Fruit fly (Drosophila melanogaster): ENCODE data around the gene CG31913.

DNA sequence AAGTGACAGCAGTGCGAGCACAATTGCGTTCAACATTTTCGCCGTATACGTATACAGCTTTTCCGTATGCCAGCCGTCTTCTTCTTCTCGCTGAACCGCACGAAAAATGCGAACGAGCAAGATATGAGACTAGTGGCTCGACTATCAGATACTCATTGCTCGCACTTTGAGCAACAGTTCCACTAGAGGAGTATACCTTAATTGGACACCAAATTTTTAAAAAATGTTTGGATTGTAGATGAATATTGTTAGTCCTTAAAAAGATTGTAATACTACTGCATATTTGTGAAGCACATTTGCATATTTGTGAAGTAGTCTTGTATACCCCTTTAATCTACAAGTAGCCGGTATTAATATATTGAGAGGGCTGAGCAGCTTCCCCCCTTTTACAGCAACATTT lies 5.7 kb upstream of the CG31913 start:
- no peak for TF ChIP-seq CG7372 (GFP tag; IDR thresholded peaks at IDR 0.05)
- TF ChIP-seq fd96Cb (tag; optimal IDR thresholded peaks at IDR 0.05): no peak
- no peak for TF ChIP-seq Dad (GFP tag; optimal IDR thresholded peaks at IDR 0.05)
- no peak for TF ChIP-seq Fer2 (tag; optimal IDR thresholded peaks at IDR 0.05)
- no peak for TF ChIP-seq Mad (GFP tag; optimal IDR thresholded peaks at IDR 0.05)
- TF ChIP-seq CG2129 (GFP tag; IDR thresholded peaks at IDR 0.05; ENCODE audit: partially characterized antibody): no peak
- no peak for TF ChIP-seq sima (GFP tag; optimal IDR thresholded peaks at IDR 0.05)
- TF ChIP-seq sd (tag; optimal IDR thresholded peaks at IDR 0.05): no peak
- TF ChIP-seq CG14667 (GFP tag; IDR thresholded peaks at IDR 0.05): no peak
- TF ChIP-seq Hr3 (GFP tag; optimal IDR thresholded peaks at IDR 0.05): no peak
- no peak for TF ChIP-seq CG10959 (GFP tag; IDR thresholded peaks at IDR 0.05)

All from whole organism, embryonic.